Worm (Caenorhabditis elegans) whole organism, L4 larva: ENCODE measurements around the gene Y39B6A.42.

Source experiments
- D1046.2 ChIP-seq: fragments of 200-800 bp; sonication (Bioruptor generic); IDR thresholded peaks from 2 replicates; pipeline ENCODE4 v1.3.6; 2022; ENCODE audit warnings: missing genetic modification characterization, missing compliant biosample characterization
- Y75B8A.6 ChIP-seq: fragments of 200-800 bp; sonication (Bioruptor generic); IDR thresholded peaks from 2 replicates; pipeline ENCODE4 v1.3.6; 2022; ENCODE audit warnings: missing genetic modification reagents, missing genetic modification characterization, missing compliant biosample characterization
- ZK546.5 ChIP-seq, 2 experiments: sonication (generic microtip); optimal IDR thresholded peaks; 2 replicates each; lab custom pipeline; 2017; ENCODE audit warnings: missing biosample characterization in 2 of 2, missing genetic modification characterization in 2 of 2
- ces-1 ChIP-seq: fragments of 150-350 bp; sonication (generic microtip); optimal IDR thresholded peaks from 4 replicates; lab custom pipeline; 2014; ENCODE audit warnings: missing biosample characterization, missing genetic modification reagents, missing genetic modification characterization
- egl-27 ChIP-seq: sonication (generic microtip); optimal IDR thresholded peaks from 3 replicates; lab custom pipeline; 2017; ENCODE audit warnings: missing biosample characterization, missing genetic modification reagents, missing genetic modification characterization
- fkh-10 ChIP-seq: fragments of 150-350 bp; optimal IDR thresholded peaks from 2 replicates; lab custom pipeline; 2014; ENCODE audit warnings: missing biosample characterization, missing genetic modification reagents, missing genetic modification characterization
- fos-1 ChIP-seq: fragments of 150-350 bp; optimal IDR thresholded peaks from 2 replicates; lab custom pipeline; 2014; ENCODE audit warnings: missing biosample characterization, missing genetic modification characterization
- lir-3 ChIP-seq: sonication (generic microtip); optimal IDR thresholded peaks from 2 replicates; lab custom pipeline; 2016; ENCODE audit warnings: mild to moderate bottlenecking, missing genetic modification characterization, missing compliant biosample characterization
- nhr-77 ChIP-seq: fragments of 150-350 bp; optimal IDR thresholded peaks from 2 replicates; lab custom pipeline; 2014; ENCODE audit warnings: missing biosample characterization, missing genetic modification characterization
- unc-130 ChIP-seq: sonication (generic microtip); optimal IDR thresholded peaks from 2 replicates; lab custom pipeline; 2016; ENCODE audit warnings: missing genetic modification reagents, missing genetic modification characterization, missing compliant biosample characterization
- zip-11 ChIP-seq: fragments of 200-800 bp; sonication (Bioruptor generic); IDR thresholded peaks from 2 replicates; pipeline ENCODE4 v1.3.6; 2022; ENCODE audit warnings: missing genetic modification characterization, missing compliant biosample characterization

DNA sequence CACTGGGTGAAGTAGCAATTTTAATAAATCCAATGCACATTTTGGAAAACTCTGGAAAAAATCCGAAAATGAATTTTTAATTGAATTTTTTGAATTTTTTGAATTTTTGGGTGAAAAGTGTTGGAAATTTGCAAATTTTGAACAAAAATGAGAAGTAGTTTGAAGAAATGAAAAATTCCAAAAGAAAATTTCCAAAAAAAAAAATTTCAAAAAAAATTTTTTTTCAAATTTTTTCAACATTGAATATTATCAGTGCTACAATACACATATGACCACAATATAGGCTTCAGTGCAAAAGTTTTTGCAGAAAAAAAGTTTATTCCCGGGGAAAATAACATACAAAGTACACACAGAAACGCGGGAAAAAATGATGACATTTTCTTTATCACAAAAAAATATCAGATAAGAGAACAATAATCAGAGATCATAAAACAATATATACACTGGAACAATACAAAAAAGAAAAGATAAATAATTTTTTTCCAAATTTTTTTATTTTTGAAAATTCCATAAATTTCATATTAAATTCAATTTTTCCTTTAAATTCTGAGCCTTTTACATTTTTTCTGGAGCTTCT, 12.1 kb downstream of the Y39B6A.42 start, which contains the start of gene hrg-10:
- TF ChIP-seq egl-27 (tag; lab: Kevin White, UChicago) (no peak), D1046.2 (no peak), lir-3 (tag; lab: Kevin White, UChicago) (no peak), ZK546.5 (tag; optimal IDR thresholded peaks at IDR 0.05; lab: Kevin White, UChicago) (no peak), unc-130 (GFP tag; lab: Kevin White, UChicago) (no peak), fkh-10 (GFP tag; lab: Kevin White, UChicago) (no peak), Y75B8A.6 (no peak), nhr-77 (tag; lab: Kevin White, UChicago) (peak; percentile 3), fos-1 (tag; lab: Kevin White, UChicago) (no peak), ces-1 (no peak), zip-11 (GFP tag; lab: Robert Waterston, UW) (no peak)
